Worm (Caenorhabditis elegans) whole organism, L1 larva: ENCODE results near the gene K02F6.3.
A peak's percentile ranks its signal among the peaks of the same experiment; 100 is the strongest.

Experiments
- C16A3.4 ChIP-seq: fragments of 150-350 bp; optimal IDR thresholded peaks from 2 replicates; lab custom pipeline; 2014; ENCODE audit warnings: missing biosample characterization, missing genetic modification characterization
- C34B4.2 ChIP-seq: sonication (generic microtip); optimal IDR thresholded peaks from 2 replicates; lab custom pipeline; 2017; ENCODE audit warnings: mild to moderate bottlenecking, missing genetic modification characterization, missing compliant biosample characterization
- F16B12.6 ChIP-seq: fragments of 150-350 bp; optimal IDR thresholded peaks from 2 replicates; lab custom pipeline; 2014; ENCODE audit warnings: missing biosample characterization, missing genetic modification characterization
- dpl-1 ChIP-seq, 3 experiments: fragments of 150-350 bp in 2 of 3; sonication (generic microtip) in 1 of 3; optimal IDR thresholded peaks; 2 replicates each; lab custom pipeline; 2014 to 2017; ENCODE audit warnings: missing biosample characterization in 3 of 3, missing genetic modification characterization in 3 of 3, missing genetic modification reagents in 3 of 3
- efl-1 ChIP-seq, 4 experiments: fragments of 150-350 bp; optimal IDR thresholded peaks in 3 of 4; peaks in 1 of 4; 1 replicate in 1 of 4; 2 replicates in 3 of 4; lab custom pipeline; 2014; ENCODE audit warnings: missing biosample characterization in 2 of 4, missing genetic modification characterization in 2 of 4, missing genetic modification reagents in 2 of 4
- efl-3 ChIP-seq: fragments of 200-800 bp; sonication (Bioruptor generic); optimal IDR thresholded peaks from 2 replicates; lab custom pipeline; 2018; ENCODE audit warnings: mild to moderate bottlenecking, missing genetic modification characterization, missing compliant biosample characterization
- egl-13 ChIP-seq: sonication (generic microtip); optimal IDR thresholded peaks from 2 replicates; lab custom pipeline; 2016; ENCODE audit warnings: missing genotype, missing genetic modification reagents, missing genetic modification characterization, missing compliant biosample characterization
- elt-2 ChIP-seq: sonication (generic microtip); optimal IDR thresholded peaks from 2 replicates; lab custom pipeline; 2016; ENCODE audit warnings: missing genetic modification characterization, mild to moderate bottlenecking, inconsistent platforms, missing compliant biosample characterization, missing genetic modification reagents
- elt-3 ChIP-seq, 6 experiments: fragments of 150-350 bp in 1 of 6; sonication (generic microtip); optimal IDR thresholded peaks; 2 replicates each; lab custom pipeline; 2017 to 2018; ENCODE audit warnings: missing biosample characterization in 6 of 6, missing genetic modification characterization in 6 of 6, inconsistent platforms in 1 of 6
- fkh-10 ChIP-seq: sonication (generic microtip); optimal IDR thresholded peaks from 2 replicates; lab custom pipeline; 2017; ENCODE audit warnings: missing biosample characterization, missing genetic modification reagents, missing genetic modification characterization
- fkh-8 ChIP-seq: sonication (generic microtip); optimal IDR thresholded peaks from 2 replicates; lab custom pipeline; 2016; ENCODE audit warnings: mild to moderate bottlenecking, missing genetic modification characterization, missing compliant biosample characterization
- grh-1 ChIP-seq: fragments of 200-800 bp; sonication (Bioruptor generic); IDR thresholded peaks from 2 replicates; pipeline ENCODE4 v1.3.6; 2022; ENCODE audit warnings: missing genetic modification reagents, missing genetic modification characterization, missing compliant biosample characterization
- hlh-17 ChIP-seq: fragments of 200-800 bp; sonication (Bioruptor generic); optimal IDR thresholded peaks from 2 replicates; lab custom pipeline; 2018; ENCODE audit warnings: missing genetic modification characterization, mild to moderate bottlenecking, missing compliant biosample characterization, moderate library complexity, borderline replicate concordance
- hpl-2 ChIP-seq: fragments of 150-350 bp; optimal IDR thresholded peaks from 2 replicates; lab custom pipeline; 2014; ENCODE audit warnings: missing biosample characterization, missing genetic modification reagents, missing genetic modification characterization
- irx-1 ChIP-seq: sonication (generic microtip); optimal IDR thresholded peaks from 2 replicates; lab custom pipeline; 2016; ENCODE audit warnings: missing genetic modification characterization, missing compliant biosample characterization
- jun-1 ChIP-seq: fragments of 150-350 bp; optimal IDR thresholded peaks from 2 replicates; lab custom pipeline; 2014; ENCODE audit warnings: missing biosample characterization, missing genetic modification reagents, missing genetic modification characterization
- lin-15B ChIP-seq: fragments of 150-350 bp; sonication (generic microtip); optimal IDR thresholded peaks from 3 replicates; lab custom pipeline; 2014; ENCODE audit warnings: missing biosample characterization, missing genetic modification characterization
- lin-35 ChIP-seq, 2 experiments: fragments of 150-350 bp; optimal IDR thresholded peaks; 2 replicates each; lab custom pipeline; 2014; ENCODE audit warnings: missing biosample characterization in 2 of 2, missing genetic modification characterization in 2 of 2, missing genetic modification reagents in 2 of 2
- lin-39 ChIP-seq: fragments of 150-350 bp; optimal IDR thresholded peaks from 2 replicates; lab custom pipeline; 2014; ENCODE audit warnings: missing biosample characterization, missing genetic modification reagents, missing genetic modification characterization
- nhr-20 ChIP-seq: sonication (generic microtip); optimal IDR thresholded peaks from 2 replicates; lab custom pipeline; 2016; ENCODE audit warnings: mild to moderate bottlenecking, missing genetic modification characterization, missing compliant biosample characterization
- nhr-237 ChIP-seq: fragments of 150-350 bp; optimal IDR thresholded peaks from 2 replicates; lab custom pipeline; 2014; ENCODE audit warnings: missing biosample characterization, missing genetic modification characterization
- nhr-76 ChIP-seq: sonication (generic microtip); optimal IDR thresholded peaks from 2 replicates; lab custom pipeline; 2017; ENCODE audit warnings: missing biosample characterization, missing genetic modification characterization
- nhr-77 ChIP-seq: fragments of 150-350 bp; optimal IDR thresholded peaks from 2 replicates; lab custom pipeline; 2014; ENCODE audit warnings: missing biosample characterization, missing genetic modification characterization
- nhr-85 ChIP-seq: sonication (generic microtip); peaks from one replicate; lab custom pipeline; 2016; ENCODE audit warnings: missing genetic modification characterization, inconsistent platforms, missing compliant biosample characterization
- nhr-90 ChIP-seq: sonication (generic microtip); optimal IDR thresholded peaks from 2 replicates; lab custom pipeline; 2016; ENCODE audit warnings: mild to moderate bottlenecking, missing genetic modification characterization, missing compliant biosample characterization; ENCODE audit not compliant: poor library complexity
- pax-3 ChIP-seq: fragments of 200-800 bp; sonication (Bioruptor generic); optimal IDR thresholded peaks from 2 replicates; lab custom pipeline; 2018; ENCODE audit warnings: mild to moderate bottlenecking, missing genetic modification characterization, moderate library complexity, missing compliant biosample characterization
- snu-23 ChIP-seq: sonication (generic microtip); optimal IDR thresholded peaks from 2 replicates; lab custom pipeline; 2016; ENCODE audit warnings: missing genetic modification characterization, missing compliant biosample characterization
- sox-4 ChIP-seq: sonication (generic microtip); optimal IDR thresholded peaks from 2 replicates; lab custom pipeline; 2016; ENCODE audit warnings: missing genetic modification characterization, missing compliant biosample characterization
- sup-37 ChIP-seq: fragments of 200-800 bp; sonication (Bioruptor generic); optimal IDR thresholded peaks from 2 replicates; lab custom pipeline; 2018; ENCODE audit warnings: mild to moderate bottlenecking, missing genetic modification characterization, missing compliant biosample characterization
- tbx-2 ChIP-seq: sonication (generic microtip); optimal IDR thresholded peaks from 2 replicates; lab custom pipeline; 2016; ENCODE audit warnings: missing genetic modification characterization, missing compliant biosample characterization
- unc-98 ChIP-seq: fragments of 200-800 bp; sonication (Bioruptor generic); IDR thresholded peaks from 2 replicates; pipeline ENCODE4 v1.3.6; 2022; ENCODE audit warnings: missing genetic modification characterization, missing compliant biosample characterization
- vab-15 ChIP-seq: sonication (generic microtip); optimal IDR thresholded peaks from 2 replicates; lab custom pipeline; 2017; ENCODE audit warnings: missing genotype, mild to moderate bottlenecking, missing genetic modification characterization, missing compliant biosample characterization
- xbp-1 ChIP-seq: sonication (generic microtip); optimal IDR thresholded peaks from 2 replicates; lab custom pipeline; 2016; ENCODE audit warnings: missing genetic modification characterization, missing compliant biosample characterization
- ztf-4 ChIP-seq: fragments of 150-350 bp; optimal IDR thresholded peaks from 2 replicates; lab custom pipeline; 2014; ENCODE audit warnings: missing biosample characterization, missing genetic modification characterization

The K02F6.3 gene

DNA sequence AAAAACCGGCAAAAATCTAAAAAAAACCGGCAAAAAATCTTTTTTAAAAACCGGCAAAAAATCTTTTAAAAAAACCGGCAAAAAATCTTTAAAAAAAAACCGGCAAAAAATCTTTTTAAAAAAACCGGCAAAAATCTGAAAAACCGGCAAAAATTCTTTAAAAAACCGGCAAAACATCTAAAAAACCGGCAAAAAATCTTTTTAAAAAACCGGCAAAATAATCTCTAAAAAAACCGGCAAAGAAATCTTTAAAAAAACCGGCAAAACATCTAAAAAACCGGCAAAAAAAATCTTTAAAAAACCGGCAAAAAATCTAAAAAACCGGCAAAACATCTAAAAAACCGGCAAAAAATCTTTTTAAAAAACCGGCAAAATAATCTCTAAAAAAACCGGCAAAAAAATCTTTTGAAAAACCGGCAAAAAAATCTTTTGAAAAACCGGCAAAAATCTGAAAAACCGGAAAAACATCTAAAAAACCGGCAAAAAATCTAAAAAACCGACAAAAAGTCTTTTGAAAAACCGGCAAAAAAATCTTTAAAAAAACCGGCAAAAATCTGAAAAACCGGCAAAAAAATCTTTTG lies 24.4 kb downstream of the K02F6.3 start:
- TF ChIP-seq efl-3 (GFP tag; lab: Kevin White, UChicago) (peak; percentile 23), irx-1 (tag; lab: Kevin White, UChicago) (peak; percentile 29)

DNA sequence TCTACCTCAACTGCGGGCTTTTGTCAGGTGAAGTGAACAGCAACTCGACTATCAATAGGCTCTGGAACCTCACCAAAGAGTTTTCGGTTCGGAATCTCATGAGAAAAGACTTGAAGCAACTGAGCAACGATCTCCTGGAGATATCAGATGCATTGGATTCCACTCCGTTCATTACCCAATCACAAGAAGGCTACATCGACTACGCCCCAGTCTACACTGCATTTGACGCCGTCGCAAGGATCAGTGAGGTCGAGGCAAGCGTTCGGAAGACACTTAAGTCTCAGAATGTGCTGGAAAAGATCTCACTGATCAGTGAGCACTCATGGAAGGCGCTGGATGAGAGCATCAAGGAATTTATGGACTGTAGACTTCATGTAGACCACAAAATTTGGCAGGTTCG lies 32.2 kb downstream of the K02F6.3 start:
- no peak for TF ChIP-seq lin-39 (tag; lab: Kevin White, UChicago)
- no peak for TF ChIP-seq efl-1 (optimal IDR thresholded peaks at IDR 0.05; lab: Kevin White, UChicago)
- peak in 1 of 2 experiments; percentile 5 for TF ChIP-seq efl-1 (GFP tag; optimal IDR thresholded peaks at IDR 0.05 in 1 of 2; lab: Kevin White, UChicago)
- no peak for TF ChIP-seq ztf-4

DNA sequence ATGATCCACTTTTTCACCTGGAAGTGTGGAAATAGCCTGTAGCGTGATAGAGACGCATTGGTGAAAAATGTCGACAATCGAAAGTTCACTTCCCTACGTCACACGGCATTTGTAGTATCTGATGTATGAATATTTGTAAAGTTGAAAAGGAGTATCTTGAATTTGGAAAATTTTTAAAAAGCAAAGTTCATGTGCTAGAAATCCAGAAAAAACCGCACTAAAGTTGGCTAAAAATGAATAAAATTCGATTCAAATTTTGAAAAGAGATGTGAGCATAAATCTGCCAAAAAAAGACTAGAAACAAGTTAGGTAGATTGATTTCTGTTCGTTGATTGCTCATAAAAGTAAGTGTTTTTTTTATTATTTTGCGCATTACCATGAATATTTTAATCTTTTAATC lies 37.0 kb downstream of the K02F6.3 start, which contains the start of gene sri-74:
Gene sri-74, minus strand, starts transcription at position 101 of the 400 bp plus-strand sequence.
- no peak for TF ChIP-seq lin-39 (tag; lab: Kevin White, UChicago)
- TF ChIP-seq vab-15 (tag; lab: Kevin White, UChicago), result no peak
- TF ChIP-seq grh-1 (GFP tag; lab: Robert Waterston, UW), result no peak
- no peak for TF ChIP-seq nhr-76 (tag; lab: Kevin White, UChicago)
- TF ChIP-seq nhr-90 (tag; lab: Kevin White, UChicago), result no peak
- TF ChIP-seq, all 84 proteins: peak for 0

- no peak for TF ChIP-seq fkh-10
- no peak for TF ChIP-seq sup-37 (GFP tag; lab: Kevin White, UChicago)
- no peak for TF ChIP-seq pax-3
- TF ChIP-seq fkh-8 (tag; lab: Kevin White, UChicago), result no peak
Observed at ce11 chrII:2585493-2585892, 39.5 kb downstream of the K02F6.3 start, which contains the start of gene sri-36. TSS of gene sri-36 (minus strand) at chrII:2585593.

- TF ChIP-seq elt-2 (tag; lab: Kevin White, UChicago) (peak; percentile 96), C34B4.2 (tag; lab: Kevin White, UChicago) (no peak), nhr-237 (tag; lab: Kevin White, UChicago) (no peak), tbx-2 (tag; lab: Kevin White, UChicago) (no peak), dpl-1 (GFP tag; optimal IDR thresholded peaks at IDR 0.05; lab: Kevin White, UChicago) (no peak), hpl-2 (GFP tag; lab: Kevin White, UChicago) (no peak), lin-15B (tag; lab: Kevin White, UChicago) (no peak), lin-35 (GFP tag; optimal IDR thresholded peaks at IDR 0.05; lab: Kevin White, UChicago) (peak in 1 of 2 experiments; percentile 12), sox-4 (tag; lab: Kevin White, UChicago) (no peak), hlh-17 (no peak), unc-98 (GFP tag; lab: Robert Waterston, UW) (no peak), F16B12.6 (no peak), nhr-77 (no peak), xbp-1 (tag; lab: Kevin White, UChicago) (no peak), C16A3.4 (tag; lab: Kevin White, UChicago) (no peak), elt-3 (tag; optimal IDR thresholded peaks at IDR 0.05; lab: Kevin White, UChicago) (no peak), nhr-85 (tag; lab: Kevin White, UChicago) (no peak), snu-23 (GFP tag; lab: Kevin White, UChicago) (no peak), nhr-20 (no peak), efl-1 (optimal IDR thresholded peaks at IDR 0.05; lab: Kevin White, UChicago) (no peak), efl-1 (GFP tag; optimal IDR thresholded peaks at IDR 0.05 in 1 of 2; lab: Kevin White, UChicago) (peak in 1 of 2 experiments; percentile 74), egl-13 (tag; lab: Kevin White, UChicago) (no peak), jun-1 (peak; percentile 52), fkh-8 (tag; lab: Kevin White, UChicago) (no peak)
- TF ChIP-seq, all 84 proteins: peak for 4
Observed at ce11 chrII:2586861-2587554, 41.0 kb downstream of the K02F6.3 start, which contains the start of the genes F33H12.7 and sri-39. TSS of gene F33H12.7 (minus strand) at chrII:2586911. TSS of gene sri-39 (plus strand) at chrII:2587504.
